Worm (Caenorhabditis elegans): Measurements from ENCODE around the gene Y69A2AR.47.

The Y69A2AR.47 gene

ce11 chrIV:2597417-2597816 is at the start of gene Y69A2AR.47:
Gene Y69A2AR.47 (plus strand): TSS chrIV:2597717.
- TF ChIP-seq ztf-23 (GFP tag; IDR thresholded peaks at IDR 0.05) (no peak), klf-2 (GFP tag; conservative IDR thresholded peaks at IDR 0.05) (no peak), ref-1 (GFP tag; conservative IDR thresholded peaks at IDR 0.05) (no peak), tab-1 (GFP tag; IDR thresholded peaks at IDR 0.05) (no peak), med-1 (GFP tag; optimal IDR thresholded peaks at IDR 0.05; ENCODE audit: insufficient read depth) (no peak), flt-1 (GFP tag; IDR thresholded peaks at IDR 0.05) (no peak), cog-1 (tag; optimal IDR thresholded peaks at IDR 0.05) (no peak), T22C8.4 (GFP tag; IDR thresholded peaks at IDR 0.05) (no peak), ztf-29 (GFP tag; IDR thresholded peaks at IDR 0.05) (no peak)

ce11 chrIV:2548766-2549165 is 48.8 kb upstream of the Y69A2AR.47 start:
- TF ChIP-seq tab-1 (GFP tag; IDR thresholded peaks at IDR 0.05) (no peak), cog-1 (tag; optimal IDR thresholded peaks at IDR 0.05) (no peak), ref-1 (GFP tag; conservative IDR thresholded peaks at IDR 0.05) (no peak), ztf-23 (GFP tag; IDR thresholded peaks at IDR 0.05) (no peak), T22C8.4 (GFP tag; IDR thresholded peaks at IDR 0.05) (peak; percentile 80)

ce11 chrIV:2549542-2549941 is 48.0 kb upstream of the Y69A2AR.47 start:
- TF ChIP-seq ztf-23 (GFP tag; IDR thresholded peaks at IDR 0.05) = no peak
- peak; percentile 88 for TF ChIP-seq T22C8.4 (GFP tag; IDR thresholded peaks at IDR 0.05)

ce11 chrIV:2551418-2551817 is 46.1 kb upstream of the Y69A2AR.47 start, which contains the start of gene Y69A2AR.23:
Gene Y69A2AR.23 (minus strand): TSS chrIV:2551684.
- TF ChIP-seq T22C8.4 (GFP tag; IDR thresholded peaks at IDR 0.05) = peak; percentile 60
- no peak for TF ChIP-seq ztf-29 (GFP tag; IDR thresholded peaks at IDR 0.05)

ce11 chrIV:2551838-2552237 is 45.7 kb upstream of the Y69A2AR.47 start:
- TF ChIP-seq klf-2 (GFP tag; conservative IDR thresholded peaks at IDR 0.05) (no peak), flt-1 (GFP tag; IDR thresholded peaks at IDR 0.05) (no peak), T22C8.4 (GFP tag; IDR thresholded peaks at IDR 0.05) (no peak), ref-1 (GFP tag; conservative IDR thresholded peaks at IDR 0.05) (no peak), cog-1 (tag; optimal IDR thresholded peaks at IDR 0.05) (no peak), tab-1 (GFP tag; IDR thresholded peaks at IDR 0.05) (no peak), ztf-29 (GFP tag; IDR thresholded peaks at IDR 0.05) (no peak), med-1 (GFP tag; optimal IDR thresholded peaks at IDR 0.05; ENCODE audit: insufficient read depth) (no peak), ztf-23 (GFP tag; IDR thresholded peaks at IDR 0.05) (no peak)

ce11 chrIV:2552276-2552675 is 45.2 kb upstream of the Y69A2AR.47 start:
- TF ChIP-seq ref-1 (GFP tag; conservative IDR thresholded peaks at IDR 0.05) (no peak), klf-2 (GFP tag; conservative IDR thresholded peaks at IDR 0.05) (no peak), T22C8.4 (GFP tag; IDR thresholded peaks at IDR 0.05) (peak; percentile 49; the same call in 1 of the 2 replicates)

- TF ChIP-seq med-1 (GFP tag; optimal IDR thresholded peaks at IDR 0.05; ENCODE audit: insufficient read depth) (no peak), ref-1 (GFP tag; conservative IDR thresholded peaks at IDR 0.05) (no peak), ztf-23 (GFP tag; IDR thresholded peaks at IDR 0.05) (no peak), T22C8.4 (GFP tag; IDR thresholded peaks at IDR 0.05) (no peak), cog-1 (tag; optimal IDR thresholded peaks at IDR 0.05) (no peak), flt-1 (GFP tag; IDR thresholded peaks at IDR 0.05) (no peak), tab-1 (GFP tag; IDR thresholded peaks at IDR 0.05) (no peak), ztf-29 (GFP tag; IDR thresholded peaks at IDR 0.05) (no peak), klf-2 (GFP tag; conservative IDR thresholded peaks at IDR 0.05) (no peak)
Measured at ce11 chrIV:2552855-2553254, 44.7 kb upstream of the Y69A2AR.47 start.

- no peak for TF ChIP-seq ztf-29 (GFP tag; IDR thresholded peaks at IDR 0.05)
- TF ChIP-seq T22C8.4 (GFP tag; IDR thresholded peaks at IDR 0.05) = peak; percentile 55; the same call in 1 of the 2 replicates
Measured at ce11 chrIV:2556211-2556610, 41.3 kb upstream of the Y69A2AR.47 start.

ce11 chrIV:2561358-2561757 is 36.2 kb upstream of the Y69A2AR.47 start, which contains the start of gene Y69A2AR.46:
Gene Y69A2AR.46 (plus strand): TSS chrIV:2561658.
- TF ChIP-seq cog-1 (tag; optimal IDR thresholded peaks at IDR 0.05) = no peak

ce11 chrIV:2562071-2562470 is 35.4 kb upstream of the Y69A2AR.47 start, which contains the start of gene Y69A2AR.50:
Gene Y69A2AR.50 (plus strand): TSS chrIV:2562371.
- no peak for TF ChIP-seq klf-2 (GFP tag; conservative IDR thresholded peaks at IDR 0.05)
- TF ChIP-seq flt-1 (GFP tag; IDR thresholded peaks at IDR 0.05) = no peak
- no peak for TF ChIP-seq med-1 (GFP tag; optimal IDR thresholded peaks at IDR 0.05; ENCODE audit: insufficient read depth)
- no peak for TF ChIP-seq tab-1 (GFP tag; IDR thresholded peaks at IDR 0.05)
- TF ChIP-seq ref-1 (GFP tag; conservative IDR thresholded peaks at IDR 0.05) = no peak

- no peak for TF ChIP-seq ref-1 (GFP tag; conservative IDR thresholded peaks at IDR 0.05)
- TF ChIP-seq klf-2 (GFP tag; conservative IDR thresholded peaks at IDR 0.05) = no peak
- no peak for TF ChIP-seq ztf-23 (GFP tag; IDR thresholded peaks at IDR 0.05)
- no peak for TF ChIP-seq cog-1 (tag; optimal IDR thresholded peaks at IDR 0.05)
- no peak for TF ChIP-seq med-1 (GFP tag; optimal IDR thresholded peaks at IDR 0.05; ENCODE audit: insufficient read depth)
- TF ChIP-seq tab-1 (GFP tag; IDR thresholded peaks at IDR 0.05) = no peak
- no peak for TF ChIP-seq flt-1 (GFP tag; IDR thresholded peaks at IDR 0.05)
Measured at ce11 chrIV:2563969-2564368, 33.5 kb upstream of the Y69A2AR.47 start, which contains the start of gene Y69A2AR.24. Gene Y69A2AR.24 (minus strand): TSS chrIV:2564069.

- no peak for TF ChIP-seq klf-2 (GFP tag; conservative IDR thresholded peaks at IDR 0.05)
- TF ChIP-seq ref-1 (GFP tag; conservative IDR thresholded peaks at IDR 0.05) = no peak
- no peak for TF ChIP-seq ztf-23 (GFP tag; IDR thresholded peaks at IDR 0.05)
- no peak for TF ChIP-seq med-1 (GFP tag; optimal IDR thresholded peaks at IDR 0.05; ENCODE audit: insufficient read depth)
- TF ChIP-seq tab-1 (GFP tag; IDR thresholded peaks at IDR 0.05) = no peak
- no peak for TF ChIP-seq cog-1 (tag; optimal IDR thresholded peaks at IDR 0.05)
- TF ChIP-seq flt-1 (GFP tag; IDR thresholded peaks at IDR 0.05) = no peak
- no peak for TF ChIP-seq ztf-29 (GFP tag; IDR thresholded peaks at IDR 0.05)
- TF ChIP-seq T22C8.4 (GFP tag; IDR thresholded peaks at IDR 0.05) = no peak
Measured at ce11 chrIV:2568267-2568666, 29.2 kb upstream of the Y69A2AR.47 start, which contains the start of the genes Y69A2AR.25 and Y69A2AR.12. Gene Y69A2AR.25 (minus strand): TSS chrIV:2568367. Gene Y69A2AR.12 (plus strand): TSS chrIV:2568614.
